Worm (Caenorhabditis elegans) whole organism, early embryonic: Measurements from ENCODE around the gene F32D8.4.

Experiments used
- B0310.2 ChIP-seq: sonication (generic microtip); optimal IDR thresholded peaks from 2 replicates; lab custom pipeline; 2016; ENCODE audit warnings: mild to moderate bottlenecking, missing genetic modification characterization, missing compliant biosample characterization
- F13C5.2 ChIP-seq: sonication (generic microtip); optimal IDR thresholded peaks from 2 replicates; lab custom pipeline; 2017; ENCODE audit warnings: mild to moderate bottlenecking, missing genetic modification characterization, inconsistent platforms, missing compliant biosample characterization
- aly-1 ChIP-seq: sonication (generic microtip); optimal IDR thresholded peaks from 2 replicates; lab custom pipeline; 2016; ENCODE audit warnings: missing genetic modification characterization, missing compliant biosample characterization
- ama-1 ChIP-seq: fragments of 150-350 bp; optimal IDR thresholded peaks from 2 replicates; lab custom pipeline; 2014
- ceh-13 ChIP-seq: fragments of 200-800 bp; sonication (Bioruptor generic); optimal IDR thresholded peaks from 2 replicates; lab custom pipeline; 2018; ENCODE audit warnings: mild to moderate bottlenecking, missing genetic modification characterization, missing compliant biosample characterization
- ceh-36 ChIP-seq: sonication (generic microtip); optimal IDR thresholded peaks from 2 replicates; lab custom pipeline; 2016; ENCODE audit warnings: missing genetic modification characterization, inconsistent platforms, missing compliant biosample characterization
- ets-7 ChIP-seq: sonication (generic microtip); optimal IDR thresholded peaks from 2 replicates; lab custom pipeline; 2016; ENCODE audit warnings: missing genotype, missing genetic modification characterization, missing compliant biosample characterization
- flt-1 ChIP-seq: fragments of 200-800 bp; sonication (Bioruptor generic); IDR thresholded peaks from 2 replicates; pipeline ENCODE4 v1.3.6; 2022; ENCODE audit warnings: missing genetic modification characterization, missing compliant biosample characterization
- hmbx-1 ChIP-seq: sonication (generic microtip); optimal IDR thresholded peaks from 2 replicates; lab custom pipeline; 2016; ENCODE audit warnings: mild to moderate bottlenecking, missing genetic modification characterization, missing compliant biosample characterization
- hmg-4 ChIP-seq: fragments of 200-800 bp; sonication (Bioruptor generic); optimal IDR thresholded peaks from 2 replicates; lab custom pipeline; 2018; ENCODE audit warnings: mild to moderate bottlenecking, missing genetic modification characterization, missing compliant biosample characterization
- hnd-1 ChIP-seq: sonication (generic microtip); optimal IDR thresholded peaks from 2 replicates; lab custom pipeline; 2016; ENCODE audit warnings: missing genetic modification characterization, missing compliant biosample characterization
- pes-1 ChIP-seq: fragments of 200-800 bp; sonication (Bioruptor generic); IDR thresholded peaks from 2 replicates; pipeline ENCODE4 v1.3.6; 2022; ENCODE audit warnings: missing genetic modification reagents, missing genetic modification characterization, missing compliant biosample characterization
- scrt-1 ChIP-seq: fragments of 200-800 bp; sonication (Bioruptor generic); IDR thresholded peaks from 2 replicates; pipeline ENCODE4 v1.3.6; 2022; ENCODE audit warnings: missing genetic modification characterization, missing compliant biosample characterization
- sea-1 ChIP-seq: fragments of 200-800 bp; sonication (Bioruptor generic); conservative IDR thresholded peaks from 2 replicates; pipeline ENCODE4 v1.3.6; 2022; ENCODE audit warnings: missing genetic modification characterization, missing compliant biosample characterization
- tbx-11 ChIP-seq: fragments of 200-800 bp; sonication (Bioruptor generic); IDR thresholded peaks from 2 replicates; pipeline ENCODE4 v1.3.6; 2022; ENCODE audit warnings: missing genetic modification characterization, missing compliant biosample characterization
- tbx-37 ChIP-seq: fragments of 200-800 bp; sonication (Bioruptor generic); conservative IDR thresholded peaks from 2 replicates; pipeline ENCODE4 v1.3.6; 2022; ENCODE audit warnings: missing genetic modification reagents, missing genetic modification characterization, missing compliant biosample characterization
- tra-4 ChIP-seq: sonication (generic microtip); optimal IDR thresholded peaks from 2 replicates; lab custom pipeline; 2017; ENCODE audit warnings: missing genetic modification characterization, missing compliant biosample characterization

F32D8.4 gene

DNA sequence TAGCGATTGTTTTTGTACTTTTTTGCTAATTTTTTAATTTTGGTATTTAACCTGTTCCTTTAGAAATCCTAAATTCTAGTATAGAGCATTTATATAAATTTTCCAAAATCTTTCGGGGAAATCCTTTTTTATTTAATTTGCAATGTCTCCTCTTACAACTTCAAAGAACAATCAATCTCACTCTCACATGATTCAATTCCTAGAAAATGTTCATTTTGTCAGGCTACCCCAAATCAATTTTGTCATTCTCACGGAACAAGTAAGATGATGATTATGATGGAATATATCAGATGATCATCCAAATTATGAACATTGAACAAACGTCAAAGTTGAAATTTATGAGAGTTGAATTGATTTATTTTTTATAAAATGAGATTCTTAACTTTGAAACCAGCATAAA is 43.9 kb upstream of the F32D8.4 start:
- TF ChIP-seq pes-1 (no peak), ceh-13 (no peak), hnd-1 (tag; lab: Kevin White, UChicago) (no peak), ets-7 (tag; lab: Kevin White, UChicago) (no peak), sea-1 (GFP tag; lab: Robert Waterston, UW) (no peak), B0310.2 (tag; lab: Kevin White, UChicago) (no peak), hmbx-1 (tag; lab: Kevin White, UChicago) (no peak), tra-4 (tag; lab: Kevin White, UChicago) (no peak), tbx-37 (GFP tag; lab: Robert Waterston, UW) (no peak), ama-1 (lab: Kevin White, UChicago) (no peak), hmg-4 (GFP tag; lab: Kevin White, UChicago) (no peak), F13C5.2 (tag; lab: Kevin White, UChicago) (no peak), ceh-36 (tag; lab: Kevin White, UChicago) (no peak), scrt-1 (no peak), tbx-11 (GFP tag; lab: Robert Waterston, UW) (no peak), aly-1 (tag; lab: Kevin White, UChicago) (no peak), flt-1 (GFP tag; lab: Robert Waterston, UW) (no peak)

DNA sequence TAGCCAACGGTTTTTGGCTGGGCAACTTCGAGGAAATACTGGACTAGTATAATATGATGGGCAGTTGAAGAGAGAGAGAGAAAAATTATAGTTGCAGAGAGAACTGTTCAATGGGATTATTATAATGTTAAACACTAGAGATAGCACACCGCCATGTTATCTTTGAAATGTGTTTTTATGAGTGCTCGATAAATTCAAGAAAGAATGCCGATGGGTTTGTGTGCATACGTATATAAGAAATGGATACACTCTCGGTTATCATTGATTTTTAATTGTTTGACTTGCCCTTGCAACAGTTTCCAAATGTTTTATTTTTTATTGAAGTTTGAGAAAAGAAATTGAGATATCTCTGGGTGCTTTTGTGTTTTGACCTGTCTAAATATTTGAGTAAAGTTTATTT is 43.3 kb upstream of the F32D8.4 start, which contains the start of gene F17C11.12:
TSS of gene F17C11.12 (minus strand) at position 240 of the 400 bp plus-strand sequence.
- no peak for TF ChIP-seq tbx-11 (GFP tag; lab: Robert Waterston, UW)
- no peak for TF ChIP-seq sea-1 (GFP tag; lab: Robert Waterston, UW)
- TF ChIP-seq ceh-36 (tag; lab: Kevin White, UChicago) = no peak
- no peak for TF ChIP-seq scrt-1
- TF ChIP-seq tra-4 (tag; lab: Kevin White, UChicago) = no peak
- no peak for TF ChIP-seq flt-1 (GFP tag; lab: Robert Waterston, UW)
- TF ChIP-seq tbx-37 (GFP tag; lab: Robert Waterston, UW) = no peak
- no peak for TF ChIP-seq ceh-13
- no peak for TF ChIP-seq aly-1 (tag; lab: Kevin White, UChicago)
- no peak for TF ChIP-seq hnd-1 (tag; lab: Kevin White, UChicago)
- TF ChIP-seq F13C5.2 (tag; lab: Kevin White, UChicago) = no peak

DNA sequence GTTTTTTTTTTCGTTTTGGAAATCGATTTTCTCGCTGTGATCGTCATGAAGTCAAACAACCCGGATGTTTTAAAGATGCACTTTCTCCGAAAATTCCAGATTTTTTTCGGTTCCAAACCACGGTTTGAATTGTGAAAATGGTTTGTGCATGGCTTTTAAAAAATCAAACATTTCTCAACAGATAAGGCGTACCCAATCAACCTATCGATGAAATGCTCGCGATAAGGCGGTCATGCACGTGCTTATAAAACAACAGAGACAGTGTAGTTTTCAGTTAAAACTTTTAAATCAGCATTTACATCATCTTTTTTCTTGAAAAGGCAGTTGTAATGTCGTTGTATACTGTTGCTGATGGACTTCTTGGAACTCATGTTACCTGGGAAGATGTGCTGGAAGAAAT is 39.1 kb upstream of the F32D8.4 start, which contains the start of gene F58B4.5:
TSS of gene F58B4.5 (plus strand) at position 283 of the 400 bp plus-strand sequence.
- TF ChIP-seq hmbx-1 (tag; lab: Kevin White, UChicago) (no peak), ceh-36 (tag; lab: Kevin White, UChicago) (no peak)

DNA sequence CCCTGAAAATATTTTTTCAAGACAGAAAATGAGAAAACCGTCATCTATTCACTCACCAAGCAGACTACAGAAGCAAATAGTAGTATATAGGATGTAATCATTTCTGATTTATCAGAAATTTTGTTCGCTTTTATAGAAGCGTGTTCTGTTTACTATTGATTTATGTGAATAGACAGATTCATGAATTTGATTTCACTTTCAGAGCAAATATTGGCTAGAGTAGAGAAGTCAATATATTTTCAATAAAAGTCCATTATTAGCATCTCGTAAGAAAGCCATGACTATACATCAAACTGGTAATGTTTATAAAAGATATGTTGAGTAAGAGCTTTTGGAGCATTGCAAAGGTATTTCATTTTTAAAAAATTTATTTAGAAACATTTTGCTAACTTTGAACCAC is 37.8 kb upstream of the F32D8.4 start, which contains the start of gene scvp-1:
TSS of gene scvp-1 (minus strand) at position 101 of the 400 bp plus-strand sequence.
- TF ChIP-seq hmg-4 (GFP tag; lab: Kevin White, UChicago) = no peak
- TF ChIP-seq pes-1 = no peak
- no peak for TF ChIP-seq flt-1 (GFP tag; lab: Robert Waterston, UW)
- TF ChIP-seq tbx-37 (GFP tag; lab: Robert Waterston, UW) = no peak
- no peak for TF ChIP-seq F13C5.2 (tag; lab: Kevin White, UChicago)
- TF ChIP-seq ceh-13 = no peak
- TF ChIP-seq ets-7 (tag; lab: Kevin White, UChicago) = no peak
- TF ChIP-seq tbx-11 (GFP tag; lab: Robert Waterston, UW) = no peak
- no peak for TF ChIP-seq hnd-1 (tag; lab: Kevin White, UChicago)
- TF ChIP-seq scrt-1 = no peak
- no peak for TF ChIP-seq sea-1 (GFP tag; lab: Robert Waterston, UW)
- no peak for TF ChIP-seq aly-1 (tag; lab: Kevin White, UChicago)
- TF ChIP-seq hmbx-1 (tag; lab: Kevin White, UChicago) = no peak
- no peak for TF ChIP-seq B0310.2 (tag; lab: Kevin White, UChicago)
- TF ChIP-seq ama-1 (lab: Kevin White, UChicago) = no peak
- no peak for TF ChIP-seq ceh-36 (tag; lab: Kevin White, UChicago)
- TF ChIP-seq tra-4 (tag; lab: Kevin White, UChicago) = no peak

DNA sequence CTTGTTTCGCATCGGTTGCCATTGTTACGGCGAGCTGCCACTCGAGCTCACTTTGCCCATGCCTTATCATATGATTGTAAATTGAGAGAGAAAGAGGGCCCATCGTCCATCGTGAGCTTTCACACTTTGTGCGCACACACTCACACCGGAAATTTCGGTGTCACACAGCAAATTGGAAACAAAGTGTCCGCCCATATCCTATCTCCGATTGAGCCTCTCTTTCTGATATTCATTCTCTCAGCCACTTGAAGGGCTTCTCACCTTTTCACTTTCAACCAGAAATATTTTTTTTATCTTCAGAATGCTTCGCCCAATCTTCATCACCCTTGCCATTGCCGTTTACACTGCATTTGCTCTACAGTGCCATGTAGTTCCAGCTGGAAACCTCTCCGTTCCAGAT is 36.2 kb upstream of the F32D8.4 start, which contains the start of gene F58B4.3:
TSS of gene F58B4.3 (plus strand) at position 301 of the 400 bp plus-strand sequence.
- TF ChIP-seq ama-1 (lab: Kevin White, UChicago) (no peak), ceh-36 (tag; lab: Kevin White, UChicago) (no peak), hmg-4 (GFP tag; lab: Kevin White, UChicago) (no peak), sea-1 (GFP tag; lab: Robert Waterston, UW) (no peak), tbx-11 (GFP tag; lab: Robert Waterston, UW) (no peak), F13C5.2 (tag; lab: Kevin White, UChicago) (no peak), tbx-37 (GFP tag; lab: Robert Waterston, UW) (no peak), aly-1 (tag; lab: Kevin White, UChicago) (no peak), tra-4 (tag; lab: Kevin White, UChicago) (no peak), flt-1 (GFP tag; lab: Robert Waterston, UW) (no peak), hnd-1 (tag; lab: Kevin White, UChicago) (no peak), B0310.2 (tag; lab: Kevin White, UChicago) (no peak), ceh-13 (no peak), scrt-1 (no peak), hmbx-1 (tag; lab: Kevin White, UChicago) (no peak), ets-7 (tag; lab: Kevin White, UChicago) (no peak), pes-1 (no peak)

DNA sequence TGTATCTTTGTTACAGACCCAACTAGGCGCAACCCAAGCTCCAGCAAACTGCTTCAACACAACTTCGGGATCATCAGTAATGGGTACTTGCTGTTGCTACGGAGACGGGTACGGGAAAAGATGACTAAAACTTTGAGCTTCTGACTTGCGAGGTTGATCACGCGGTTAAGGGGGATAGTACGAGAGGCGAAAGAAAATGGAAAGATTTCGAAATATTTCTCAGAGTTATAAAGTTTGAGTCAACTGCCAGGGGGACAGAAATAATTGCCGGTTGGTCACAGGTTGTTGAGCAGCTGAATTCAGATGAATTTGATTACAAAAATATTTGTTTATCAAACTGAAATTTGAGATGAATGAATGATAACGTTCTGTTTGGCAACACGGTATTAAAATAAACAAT is 32.3 kb upstream of the F32D8.4 start:
- TF ChIP-seq B0310.2 (tag; lab: Kevin White, UChicago) = no peak
- no peak for TF ChIP-seq ceh-13
- TF ChIP-seq hnd-1 (tag; lab: Kevin White, UChicago) = no peak
- no peak for TF ChIP-seq tbx-37 (GFP tag; lab: Robert Waterston, UW)
- no peak for TF ChIP-seq sea-1 (GFP tag; lab: Robert Waterston, UW)
- TF ChIP-seq ets-7 (tag; lab: Kevin White, UChicago) = no peak
- no peak for TF ChIP-seq scrt-1
- no peak for TF ChIP-seq aly-1 (tag; lab: Kevin White, UChicago)
- no peak for TF ChIP-seq tra-4 (tag; lab: Kevin White, UChicago)
- no peak for TF ChIP-seq pes-1
- TF ChIP-seq tbx-11 (GFP tag; lab: Robert Waterston, UW) = no peak
- TF ChIP-seq flt-1 (GFP tag; lab: Robert Waterston, UW) = no peak
- TF ChIP-seq hmg-4 (GFP tag; lab: Kevin White, UChicago) = no peak
- no peak for TF ChIP-seq F13C5.2 (tag; lab: Kevin White, UChicago)
- TF ChIP-seq hmbx-1 (tag; lab: Kevin White, UChicago) = no peak
- TF ChIP-seq ceh-36 (tag; lab: Kevin White, UChicago) = no peak
